Fruit fly (Drosophila melanogaster) whole organism, embryonic: ENCODE data around the gene CG31897.

Experiments
- CG10543 ChIP-seq: fragments of 200-800 bp; sonication (Bioruptor generic); optimal IDR thresholded peaks from 3 replicates; lab custom pipeline; 2017; ENCODE audit warnings: missing biosample characterization, mild to moderate bottlenecking, missing genetic modification characterization, moderate library complexity
- CG12659 ChIP-seq: fragments of 200-800 bp; sonication (Bioruptor generic); optimal IDR thresholded peaks from 3 replicates; lab custom pipeline; 2017; ENCODE audit warnings: mild to moderate bottlenecking, missing biosample characterization, missing genetic modification reagents, missing genetic modification characterization
- CG17612 ChIP-seq: fragments of 200-800 bp; sonication (Bioruptor generic); IDR thresholded peaks from 2 replicates; pipeline ENCODE4 v1.3.6; 2022; ENCODE audit warnings: missing biosample characterization, missing genetic modification characterization
- CG17829 ChIP-seq: fragments of 200-800 bp; optimal IDR thresholded peaks from 2 replicates; lab custom pipeline; 2019; ENCODE audit warnings: missing biosample characterization, mild to moderate bottlenecking, missing genetic modification characterization, moderate library complexity
- CG17912 ChIP-seq: fragments of 200-800 bp; sonication (Bioruptor generic); optimal IDR thresholded peaks from 2 replicates; lab custom pipeline; 2018; ENCODE audit warnings: missing biosample characterization, mild to moderate bottlenecking, missing genetic modification characterization
- CG18476 ChIP-seq: fragments of 200-800 bp; sonication (Bioruptor generic); optimal IDR thresholded peaks from 2 replicates; lab custom pipeline; 2016; ENCODE audit warnings: missing biosample characterization, mild to moderate bottlenecking, missing genetic modification characterization
- CG2875 ChIP-seq: fragments of 200-800 bp; sonication (Bioruptor generic); optimal IDR thresholded peaks from 2 replicates; lab custom pipeline; 2017; ENCODE audit warnings: missing biosample characterization, mild to moderate bottlenecking, missing genetic modification characterization, missing genetic modification reagents
- CG30403 ChIP-seq: fragments of 200-800 bp; sonication (Bioruptor generic); optimal IDR thresholded peaks from 3 replicates; lab custom pipeline; 2016; ENCODE audit warnings: missing biosample characterization, missing genetic modification characterization
- CG3065 ChIP-seq: fragments of 200-800 bp; sonication (Bioruptor generic); optimal IDR thresholded peaks from 2 replicates; lab custom pipeline; 2016; ENCODE audit warnings: missing biosample characterization, missing genetic modification characterization
- CG34376 ChIP-seq: fragments of 200-800 bp; sonication (Bioruptor generic); optimal IDR thresholded peaks from 2 replicates; lab custom pipeline; 2018; ENCODE audit warnings: missing biosample characterization, mild to moderate bottlenecking, missing genetic modification characterization
- CG42726 ChIP-seq: fragments of 200-800 bp; sonication (Bioruptor generic); IDR thresholded peaks from 2 replicates; pipeline ENCODE4 v1.3.6; 2022; ENCODE audit warnings: missing biosample characterization, missing genetic modification characterization; ENCODE audit not compliant: partially characterized antibody
- CG43689 ChIP-seq: fragments of 200-800 bp; sonication (Bioruptor generic); IDR thresholded peaks from 2 replicates; pipeline ENCODE4 v1.3.6; 2022; ENCODE audit warnings: missing biosample characterization, missing genetic modification characterization
- CG6654 ChIP-seq: fragments of 200-800 bp; sonication (Bioruptor generic); optimal IDR thresholded peaks from 2 replicates; lab custom pipeline; 2017; ENCODE audit warnings: missing biosample characterization, mild to moderate bottlenecking, missing genetic modification characterization
- CG6813 ChIP-seq: fragments of 200-800 bp; sonication (Bioruptor generic); optimal IDR thresholded peaks from 2 replicates; lab custom pipeline; 2017; ENCODE audit warnings: missing biosample characterization, missing genetic modification characterization, mild to moderate bottlenecking, moderate library complexity, missing genetic modification reagents
- CG8924 ChIP-seq: fragments of 200-800 bp; optimal IDR thresholded peaks from 3 replicates; lab custom pipeline; 2019; ENCODE audit warnings: missing biosample characterization, mild to moderate bottlenecking, missing genetic modification characterization, moderate library complexity
- CG9727 ChIP-seq: fragments of 200-800 bp; sonication (Bioruptor generic); optimal IDR thresholded peaks from 3 replicates; lab custom pipeline; 2017; ENCODE audit warnings: missing biosample characterization, mild to moderate bottlenecking, missing genetic modification characterization
- Dad ChIP-seq: fragments of 200-800 bp; sonication (Bioruptor generic); optimal IDR thresholded peaks from 3 replicates; lab custom pipeline; 2016; ENCODE audit warnings: missing biosample characterization, missing genetic modification characterization
- E2f1 ChIP-seq: fragments of 200-800 bp; sonication (Bioruptor generic); IDR thresholded peaks from 2 replicates; pipeline ENCODE4 v1.3.6; 2022; ENCODE audit warnings: missing biosample characterization, missing genetic modification characterization
- E2f2 ChIP-seq: fragments of 200-800 bp; sonication (Bioruptor generic); IDR thresholded peaks from 2 replicates; pipeline ENCODE4 v1.3.6; 2022; ENCODE audit warnings: missing biosample characterization, missing genetic modification characterization
- ERR ChIP-seq: fragments of 200-800 bp; sonication (Bioruptor generic); optimal IDR thresholded peaks from 2 replicates; lab custom pipeline; 2016; ENCODE audit warnings: missing biosample characterization, missing genetic modification characterization
- Elba2 ChIP-seq: fragments of 200-800 bp; sonication (Bioruptor generic); optimal IDR thresholded peaks from 3 replicates; lab custom pipeline; 2016; ENCODE audit warnings: missing biosample characterization, missing genetic modification characterization
- GATAe ChIP-seq: fragments of 200-800 bp; sonication (Bioruptor generic); conservative IDR thresholded peaks from 2 replicates; pipeline ENCODE4 v1.3.6; 2022; ENCODE audit warnings: missing biosample characterization, missing genetic modification characterization
- Gug ChIP-seq: fragments of 200-800 bp; sonication (Bioruptor generic); IDR thresholded peaks from 4 replicates; pipeline ENCODE4 v1.3.6; 2022; ENCODE audit warnings: missing biosample characterization, missing genetic modification characterization
- HHEX ChIP-seq: fragments of 200-800 bp; sonication (Bioruptor generic); optimal IDR thresholded peaks from 3 replicates; lab custom pipeline; 2017; ENCODE audit warnings: missing biosample characterization, mild to moderate bottlenecking, missing genetic modification characterization, missing genetic modification reagents
- HLH3B ChIP-seq: fragments of 200-800 bp; sonication (Bioruptor generic); IDR thresholded peaks from 2 replicates; pipeline ENCODE4 v1.3.6; 2022; ENCODE audit warnings: missing biosample characterization, missing genetic modification characterization
- HmgZ ChIP-seq: fragments of 200-800 bp; sonication (Bioruptor generic); optimal IDR thresholded peaks from 2 replicates; lab custom pipeline; 2018; ENCODE audit warnings: missing biosample characterization, mild to moderate bottlenecking, missing genetic modification characterization
- Hr78 ChIP-seq, 2 experiments: fragments of 200-800 bp in 1 of 2; fragments of >200 bp in 1 of 2; sonication (Bioruptor generic) in 1 of 2; optimal IDR thresholded peaks; 2 replicates each; lab custom pipeline; 2017 to 2019; ENCODE audit warnings: missing biosample characterization in 2 of 2, missing genetic modification characterization in 2 of 2, mild to moderate bottlenecking in 1 of 2, moderate library complexity in 1 of 2
- Lpt ChIP-seq: fragments of >200 bp; optimal IDR thresholded peaks from 2 replicates; lab custom pipeline; 2018; ENCODE audit warnings: missing biosample characterization, missing genetic modification characterization
- MESR4 ChIP-seq: fragments of 200-800 bp; sonication (Bioruptor generic); optimal IDR thresholded peaks from 2 replicates; lab custom pipeline; 2018; ENCODE audit warnings: missing biosample characterization, mild to moderate bottlenecking, missing genetic modification characterization, moderate library complexity
- PHDP ChIP-seq: fragments of 200-800 bp; sonication (Bioruptor generic); optimal IDR thresholded peaks from 3 replicates; lab custom pipeline; 2018; ENCODE audit warnings: missing biosample characterization, mild to moderate bottlenecking, missing genetic modification characterization, moderate library complexity
- Vsx1 ChIP-seq: fragments of 200-800 bp; sonication (Bioruptor generic); optimal IDR thresholded peaks from 2 replicates; lab custom pipeline; 2017; ENCODE audit warnings: missing biosample characterization, mild to moderate bottlenecking, missing genetic modification characterization, missing genetic modification reagents
- YL-1 ChIP-seq: fragments of 200-800 bp; sonication (Bioruptor generic); optimal IDR thresholded peaks from 3 replicates; lab custom pipeline; 2017; ENCODE audit warnings: missing biosample characterization, mild to moderate bottlenecking, missing genetic modification characterization
- al ChIP-seq: fragments of 200-800 bp; sonication (Bioruptor generic); IDR thresholded peaks from 2 replicates; pipeline ENCODE4 v1.3.6; 2022; ENCODE audit warnings: missing biosample characterization, missing genetic modification characterization
- ash1 ChIP-seq: fragments of 200-800 bp; sonication (Bioruptor generic); optimal IDR thresholded peaks from 2 replicates; lab custom pipeline; 2018; ENCODE audit warnings: missing biosample characterization, mild to moderate bottlenecking, missing genetic modification characterization
- bbx ChIP-seq: fragments of 200-800 bp; sonication (Bioruptor generic); IDR thresholded peaks from 2 replicates; pipeline ENCODE4 v1.3.6; 2022; ENCODE audit warnings: missing biosample characterization, missing genetic modification characterization; ENCODE audit not compliant: partially characterized antibody
- chinmo ChIP-seq: fragments of 200-800 bp; sonication (Bioruptor generic); IDR thresholded peaks from 4 replicates; pipeline ENCODE4 v1.3.6; 2022; ENCODE audit warnings: missing biosample characterization, missing genetic modification characterization; ENCODE audit not compliant: partially characterized antibody
- esg ChIP-seq: fragments of 200-800 bp; sonication (Bioruptor generic); conservative IDR thresholded peaks from 2 replicates; pipeline ENCODE4 v1.3.6; 2022; ENCODE audit warnings: missing biosample characterization, missing genetic modification characterization
- ewg ChIP-seq: fragments of 200-800 bp; sonication (Bioruptor generic); optimal IDR thresholded peaks from 3 replicates; lab custom pipeline; 2017; ENCODE audit warnings: mild to moderate bottlenecking, missing biosample characterization, missing genetic modification reagents, missing genetic modification characterization
- grn ChIP-seq: fragments of 200-800 bp; sonication (Bioruptor generic); optimal IDR thresholded peaks from 3 replicates; lab custom pipeline; 2017; ENCODE audit warnings: missing biosample characterization, missing genetic modification characterization
- gro ChIP-seq: fragments of 200-800 bp; sonication (Bioruptor generic); optimal IDR thresholded peaks from 2 replicates; lab custom pipeline; 2016; ENCODE audit warnings: missing biosample characterization, missing genetic modification characterization
- hth ChIP-seq: fragments of >200 bp; optimal IDR thresholded peaks from 2 replicates; lab custom pipeline; 2017; ENCODE audit warnings: inconsistent platforms
- mirr ChIP-seq: fragments of 200-800 bp; sonication (Bioruptor generic); optimal IDR thresholded peaks from 3 replicates; lab custom pipeline; 2018; ENCODE audit warnings: missing biosample characterization, mild to moderate bottlenecking, missing genetic modification characterization
- pb ChIP-seq: fragments of 200-800 bp; sonication (Bioruptor generic); optimal IDR thresholded peaks from 3 replicates; lab custom pipeline; 2016; ENCODE audit warnings: missing biosample characterization, missing genetic modification characterization
- pros ChIP-seq: fragments of 200-800 bp; sonication (Bioruptor generic); optimal IDR thresholded peaks from 3 replicates; lab custom pipeline; 2019; ENCODE audit warnings: missing biosample characterization, mild to moderate bottlenecking, missing genetic modification characterization, moderate library complexity
- scrt ChIP-seq: fragments of 200-800 bp; sonication (Bioruptor generic); optimal IDR thresholded peaks from 2 replicates; lab custom pipeline; 2018; ENCODE audit warnings: missing biosample characterization, mild to moderate bottlenecking, missing genetic modification characterization, moderate library complexity
- sens-2 ChIP-seq: fragments of 200-800 bp; sonication (Bioruptor generic); IDR thresholded peaks from 2 replicates; pipeline ENCODE4 v1.3.6; 2022; ENCODE audit warnings: missing biosample characterization, missing genetic modification characterization
- stc ChIP-seq: fragments of 200-800 bp; sonication (Bioruptor generic); IDR thresholded peaks from 2 replicates; pipeline ENCODE4 v1.3.6; 2022; ENCODE audit warnings: missing biosample characterization, missing genetic modification characterization
- tin ChIP-seq: fragments of 200-800 bp; sonication (Bioruptor generic); optimal IDR thresholded peaks from 3 replicates; lab custom pipeline; 2016; ENCODE audit warnings: missing biosample characterization, missing genetic modification characterization
- twi ChIP-seq: fragments of 200-800 bp; optimal IDR thresholded peaks from 2 replicates; lab custom pipeline; 2019; ENCODE audit warnings: missing biosample characterization, mild to moderate bottlenecking, missing genetic modification characterization, moderate library complexity

CG31897 gene

dm6 chr2L:8451497-8451896 lies 9.2 kb downstream of the CG31897 start (continued):
- TF ChIP-seq Hr78 (GFP tag; optimal IDR thresholded peaks at IDR 0.05; lab: Kevin White, UChicago) (peak in 1 of 2 experiments; percentile 73), scrt (GFP tag; lab: Kevin White, UChicago) (no peak), CG18476 (no peak), E2f1 (no peak), gro (GFP tag; lab: Kevin White, UChicago) (peak; percentile 57), GATAe (peak; percentile 53), ash1 (GFP tag; lab: Kevin White, UChicago) (no peak), grn (GFP tag; lab: Kevin White, UChicago) (peak; percentile 100), esg (GFP tag; lab: Robert Waterston, UW) (no peak), bbx (GFP tag; lab: Robert Waterston, UW) (no peak), mirr (GFP tag; lab: Kevin White, UChicago) (peak; percentile 93), CG17829 (tag; lab: Kevin White, UChicago) (no peak), al (GFP tag; lab: Robert Waterston, UW) (no peak), CG43689 (GFP tag; lab: Robert Waterston, UW) (no peak), ewg (no peak), pros (GFP tag; lab: Kevin White, UChicago) (no peak), chinmo (GFP tag; lab: Robert Waterston, UW) (0 out of 4 replicates have a peak, but pooled peaks have one; percentile 63), CG6654 (no peak), PHDP (tag; lab: Kevin White, UChicago) (no peak), sens-2 (no peak), Gug (GFP tag; lab: Robert Waterston, UW) (no peak), stc (GFP tag; lab: Robert Waterston, UW) (0 out of 2 replicates have a peak, but pooled peaks have one; percentile 6), CG8924 (tag; lab: Kevin White, UChicago) (no peak), E2f2 (no peak), Elba2 (no peak), CG2875 (GFP tag; lab: Kevin White, UChicago) (no peak), YL-1 (GFP tag; lab: Kevin White, UChicago) (no peak), CG17912 (GFP tag; lab: Kevin White, UChicago) (no peak), CG34376 (peak; percentile 83), Vsx1 (GFP tag; lab: Kevin White, UChicago) (no peak), CG30403 (no peak), CG10543 (GFP tag; lab: Kevin White, UChicago) (peak; percentile 51), twi (tag; lab: Kevin White, UChicago) (no peak), HHEX (GFP tag; lab: Kevin White, UChicago) (no peak), Dad (GFP tag; lab: Kevin White, UChicago) (no peak), CG42726 (GFP tag; lab: Robert Waterston, UW) (no peak), pb (no peak), CG12659 (no peak), CG9727 (no peak), MESR4 (GFP tag; lab: Kevin White, UChicago) (no peak), ERR (GFP tag; lab: Kevin White, UChicago) (no peak), Lpt (no peak), hth (lab: Kevin White, UChicago) (no peak), HmgZ (tag; lab: Kevin White, UChicago) (peak; percentile 6), CG3065 (GFP tag; lab: Kevin White, UChicago) (no peak), CG17612 (GFP tag; lab: Robert Waterston, UW) (no peak), HLH3B (GFP tag; lab: Robert Waterston, UW) (no peak), CG6813 (GFP tag; lab: Kevin White, UChicago) (peak; percentile 7), tin (GFP tag; lab: Kevin White, UChicago) (no peak)
